Worm (Caenorhabditis elegans): ENCODE results near the gene F13C5.2.

The F13C5.2 gene

DNA sequence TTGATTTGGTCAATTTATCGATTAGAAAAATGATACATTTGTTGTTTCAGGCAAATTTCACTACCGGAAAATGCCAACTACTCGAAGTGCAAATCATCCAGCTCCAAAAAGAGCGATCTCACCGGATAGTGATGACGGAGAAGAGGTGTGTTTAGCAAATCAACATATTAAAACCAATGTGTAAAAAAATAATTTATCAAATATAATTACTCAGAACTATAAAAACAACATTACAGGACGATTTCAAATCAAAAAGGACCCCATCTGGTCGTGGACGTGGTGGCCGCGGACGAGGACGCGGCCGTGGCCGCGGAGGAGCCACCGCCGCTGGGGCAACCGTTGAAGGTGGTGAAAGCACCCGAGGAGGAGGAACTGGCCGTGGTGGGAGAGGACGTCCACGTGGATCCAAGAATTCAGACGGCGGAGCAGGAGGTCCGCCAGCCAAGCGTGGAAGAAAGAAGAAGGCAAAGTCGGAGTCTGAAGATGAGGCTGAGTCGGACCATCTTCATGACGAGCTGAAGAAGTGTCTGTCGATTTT is at the start of gene F13C5.2:
TSS of gene F13C5.2 (plus strand) at position 51 of the 538 bp plus-strand sequence.
- TF ChIP-seq ref-1 (GFP tag; conservative IDR thresholded peaks at IDR 0.05) (no peak), cog-1 (tag; optimal IDR thresholded peaks at IDR 0.05) (no peak), tab-1 (GFP tag; IDR thresholded peaks at IDR 0.05) (peak; percentile 63; the same call in 1 of the 2 replicates)

DNA sequence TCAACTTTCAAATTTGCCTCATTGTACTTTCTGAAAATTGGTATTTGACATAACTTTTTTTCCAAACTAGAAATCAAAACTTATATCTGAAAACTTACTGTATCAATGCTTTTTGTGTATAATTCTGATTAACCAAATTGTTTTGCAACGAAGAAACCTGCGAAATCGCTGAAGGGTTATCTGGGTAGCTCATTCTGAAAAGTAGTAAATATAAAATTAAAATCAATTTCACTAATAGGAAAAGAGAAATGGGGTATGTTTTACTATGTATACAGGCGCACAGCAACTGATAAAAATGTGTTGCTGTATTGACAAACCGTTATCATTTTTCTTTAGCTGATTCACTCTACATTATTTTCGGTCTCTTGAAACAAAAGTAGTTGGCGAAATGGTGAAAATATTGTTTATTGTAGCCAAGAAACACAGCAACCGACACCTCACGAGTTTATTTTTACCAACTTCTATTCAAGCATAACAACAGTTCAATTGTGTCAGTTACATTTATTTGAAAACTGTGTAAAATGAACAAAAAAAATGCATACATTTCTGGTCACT is 42.5 kb upstream of the F13C5.2 start, which contains the start of gene F57C12.2:
TSS of gene F57C12.2 (minus strand) at position 218 of the 555 bp plus-strand sequence.
- TF ChIP-seq T22C8.4 (GFP tag; IDR thresholded peaks at IDR 0.05) = no peak
- TF ChIP-seq med-1 (GFP tag; optimal IDR thresholded peaks at IDR 0.05; ENCODE audit: insufficient read depth) = no peak
- no peak for TF ChIP-seq ref-1 (GFP tag; conservative IDR thresholded peaks at IDR 0.05)
- no peak for TF ChIP-seq ztf-29 (GFP tag; IDR thresholded peaks at IDR 0.05)
- TF ChIP-seq tab-1 (GFP tag; IDR thresholded peaks at IDR 0.05) = no peak
- TF ChIP-seq cog-1 (tag; optimal IDR thresholded peaks at IDR 0.05) = no peak
- no peak for TF ChIP-seq ztf-23 (GFP tag; IDR thresholded peaks at IDR 0.05)
- TF ChIP-seq flt-1 (GFP tag; IDR thresholded peaks at IDR 0.05) = no peak

DNA sequence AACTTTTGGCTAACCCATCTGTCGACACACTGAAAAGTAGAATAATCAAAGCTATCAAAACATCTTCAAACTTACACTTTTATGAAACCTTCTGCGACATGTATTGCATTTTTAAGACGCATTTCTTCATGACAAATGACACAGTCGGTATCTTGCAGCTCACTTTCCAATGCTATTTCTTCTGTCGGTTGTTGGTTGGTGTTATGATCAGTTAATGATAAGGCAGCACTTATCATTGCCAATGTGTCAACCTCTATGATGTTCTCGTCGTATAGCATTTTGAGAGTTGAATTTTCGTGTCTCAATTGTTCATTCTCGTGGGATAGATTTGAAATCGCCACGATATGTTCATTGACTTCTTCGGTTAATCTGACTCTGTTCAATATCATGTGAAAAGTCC is 40.3 kb upstream of the F13C5.2 start:
- TF ChIP-seq ztf-29 (GFP tag; IDR thresholded peaks at IDR 0.05) (no peak), ref-1 (GFP tag; conservative IDR thresholded peaks at IDR 0.05) (no peak), cog-1 (tag; optimal IDR thresholded peaks at IDR 0.05) (no peak), med-1 (GFP tag; optimal IDR thresholded peaks at IDR 0.05; ENCODE audit: insufficient read depth) (no peak), ztf-23 (GFP tag; IDR thresholded peaks at IDR 0.05) (no peak), flt-1 (GFP tag; IDR thresholded peaks at IDR 0.05) (no peak)

DNA sequence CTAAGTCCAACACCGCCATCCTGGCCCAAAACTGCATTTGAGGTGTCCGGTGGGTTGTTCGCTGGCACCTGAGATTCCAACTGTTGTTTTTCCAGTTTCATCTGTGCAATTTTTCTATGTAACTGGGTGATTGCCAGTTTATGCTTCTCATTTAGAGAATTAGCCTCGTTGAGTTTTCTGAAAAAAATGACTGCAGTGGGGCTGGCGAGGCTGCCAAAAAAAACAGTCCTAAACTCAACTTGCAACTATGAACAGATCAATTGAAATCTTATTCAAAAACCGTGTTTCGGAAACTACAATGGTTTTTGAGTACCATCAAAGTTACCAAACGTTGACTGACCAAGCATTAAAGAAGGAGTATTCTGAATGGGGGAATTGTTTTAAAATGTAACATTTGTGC is 39.9 kb upstream of the F13C5.2 start, which contains the start of gene F57C12.6:
TSS of gene F57C12.6 (minus strand) at position 101 of the 400 bp plus-strand sequence.
- TF ChIP-seq T22C8.4 (GFP tag; IDR thresholded peaks at IDR 0.05) = no peak
- TF ChIP-seq cog-1 (tag; optimal IDR thresholded peaks at IDR 0.05) = no peak
- no peak for TF ChIP-seq flt-1 (GFP tag; IDR thresholded peaks at IDR 0.05)
- no peak for TF ChIP-seq ztf-23 (GFP tag; IDR thresholded peaks at IDR 0.05)
- TF ChIP-seq klf-2 (GFP tag; conservative IDR thresholded peaks at IDR 0.05) = no peak
- no peak for TF ChIP-seq ztf-29 (GFP tag; IDR thresholded peaks at IDR 0.05)
- no peak for TF ChIP-seq tab-1 (GFP tag; IDR thresholded peaks at IDR 0.05)
- TF ChIP-seq ref-1 (GFP tag; conservative IDR thresholded peaks at IDR 0.05) = no peak

DNA sequence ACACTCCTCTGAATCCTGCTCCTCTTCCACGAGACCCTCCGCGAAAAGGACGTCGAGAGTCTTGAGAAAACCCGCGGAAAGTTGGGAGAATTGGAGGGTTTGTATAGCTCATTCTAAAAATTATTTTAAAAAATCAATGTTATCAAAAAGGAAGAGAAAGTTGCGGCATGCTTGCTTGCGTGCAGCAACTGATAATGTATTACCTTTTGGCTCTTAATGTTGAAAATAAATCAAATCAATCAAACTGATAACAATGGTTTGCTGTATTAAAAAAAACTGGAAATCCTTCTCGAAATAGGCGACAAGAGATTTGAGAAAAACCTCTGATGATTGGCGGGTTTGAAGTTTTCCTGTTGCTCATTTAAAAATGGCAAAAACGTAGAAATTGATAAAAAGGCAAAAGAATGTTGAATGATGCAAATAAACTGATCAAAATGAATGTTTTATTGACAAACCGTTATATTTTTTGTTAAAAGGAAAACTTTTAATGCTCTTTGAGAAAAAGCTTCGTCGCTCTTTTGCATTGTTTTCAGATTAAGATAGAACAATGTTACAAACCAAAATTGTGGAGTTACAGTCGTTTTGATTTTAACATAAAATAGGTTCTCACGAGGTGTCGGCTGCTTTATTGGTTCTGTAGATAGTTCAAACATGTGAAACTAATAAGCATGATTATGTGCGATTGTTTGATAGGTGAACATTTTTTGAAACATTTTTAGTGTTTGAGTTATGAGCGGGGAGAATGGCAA is 38.5 kb upstream of the F13C5.2 start:
- TF ChIP-seq ref-1 (GFP tag; conservative IDR thresholded peaks at IDR 0.05) (no peak), T22C8.4 (GFP tag; IDR thresholded peaks at IDR 0.05) (no peak), ztf-29 (GFP tag; IDR thresholded peaks at IDR 0.05) (no peak), cog-1 (tag; optimal IDR thresholded peaks at IDR 0.05) (no peak), ztf-23 (GFP tag; IDR thresholded peaks at IDR 0.05) (no peak), med-1 (GFP tag; optimal IDR thresholded peaks at IDR 0.05; ENCODE audit: insufficient read depth) (no peak), klf-2 (GFP tag; conservative IDR thresholded peaks at IDR 0.05) (no peak), tab-1 (GFP tag; IDR thresholded peaks at IDR 0.05) (no peak), flt-1 (GFP tag; IDR thresholded peaks at IDR 0.05) (no peak)

DNA sequence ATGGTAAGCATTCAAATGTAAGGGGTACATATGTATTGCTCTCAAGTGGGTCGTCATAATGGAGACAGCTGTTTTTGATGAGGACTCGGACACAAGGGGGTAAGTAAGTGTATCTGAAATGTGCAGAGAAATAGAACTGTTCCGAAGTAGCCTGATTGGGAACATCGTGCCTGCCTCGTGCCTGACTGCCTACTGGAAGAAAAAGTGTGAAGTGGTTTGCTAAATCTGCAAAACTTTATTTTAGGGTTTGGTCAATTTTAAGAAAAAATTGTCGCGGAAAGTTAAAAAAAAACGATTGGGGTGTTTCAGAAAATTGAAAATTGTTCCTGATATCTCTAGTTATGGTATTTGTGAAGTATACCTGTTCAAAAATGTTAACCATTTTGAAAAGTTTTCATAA is 36.6 kb upstream of the F13C5.2 start, which contains the start of gene hlh-19:
TSS of gene hlh-19 (minus strand) at position 101 of the 400 bp plus-strand sequence.
- TF ChIP-seq klf-2 (GFP tag; conservative IDR thresholded peaks at IDR 0.05) = no peak
- TF ChIP-seq ztf-29 (GFP tag; IDR thresholded peaks at IDR 0.05) = no peak
- TF ChIP-seq med-1 (GFP tag; optimal IDR thresholded peaks at IDR 0.05; ENCODE audit: insufficient read depth) = no peak
- no peak for TF ChIP-seq tab-1 (GFP tag; IDR thresholded peaks at IDR 0.05)
- no peak for TF ChIP-seq flt-1 (GFP tag; IDR thresholded peaks at IDR 0.05)
- no peak for TF ChIP-seq ref-1 (GFP tag; conservative IDR thresholded peaks at IDR 0.05)
- no peak for TF ChIP-seq cog-1 (tag; optimal IDR thresholded peaks at IDR 0.05)
- TF ChIP-seq ztf-23 (GFP tag; IDR thresholded peaks at IDR 0.05) = no peak
- TF ChIP-seq T22C8.4 (GFP tag; IDR thresholded peaks at IDR 0.05) = no peak

DNA sequence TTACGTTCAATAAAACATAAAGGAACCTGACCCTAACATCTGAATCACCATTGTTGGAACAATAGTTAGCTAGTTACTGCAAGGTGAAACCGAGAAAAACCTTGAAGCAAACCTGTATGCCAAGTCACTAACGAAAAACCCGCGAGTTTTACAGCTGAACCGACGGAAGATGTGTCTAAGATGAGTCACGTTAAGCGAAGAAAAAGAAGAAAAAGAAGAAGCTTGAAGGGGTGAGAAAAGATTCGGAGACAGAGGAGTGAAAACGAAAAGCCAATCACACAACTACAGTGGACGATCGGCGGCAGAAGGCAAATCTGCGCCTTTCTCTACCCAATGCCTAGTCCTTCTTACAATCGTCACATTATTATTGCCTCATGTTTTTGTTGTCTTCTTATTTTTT is 35.9 kb upstream of the F13C5.2 start, which contains the start of gene nas-38:
TSS of gene nas-38 (plus strand) at position 301 of the 400 bp plus-strand sequence.
- TF ChIP-seq T22C8.4 (GFP tag; IDR thresholded peaks at IDR 0.05) (no peak), ref-1 (GFP tag; conservative IDR thresholded peaks at IDR 0.05) (no peak), flt-1 (GFP tag; IDR thresholded peaks at IDR 0.05) (no peak), tab-1 (GFP tag; IDR thresholded peaks at IDR 0.05) (no peak), cog-1 (tag; optimal IDR thresholded peaks at IDR 0.05) (no peak), ztf-29 (GFP tag; IDR thresholded peaks at IDR 0.05) (no peak), ztf-23 (GFP tag; IDR thresholded peaks at IDR 0.05) (no peak)

DNA sequence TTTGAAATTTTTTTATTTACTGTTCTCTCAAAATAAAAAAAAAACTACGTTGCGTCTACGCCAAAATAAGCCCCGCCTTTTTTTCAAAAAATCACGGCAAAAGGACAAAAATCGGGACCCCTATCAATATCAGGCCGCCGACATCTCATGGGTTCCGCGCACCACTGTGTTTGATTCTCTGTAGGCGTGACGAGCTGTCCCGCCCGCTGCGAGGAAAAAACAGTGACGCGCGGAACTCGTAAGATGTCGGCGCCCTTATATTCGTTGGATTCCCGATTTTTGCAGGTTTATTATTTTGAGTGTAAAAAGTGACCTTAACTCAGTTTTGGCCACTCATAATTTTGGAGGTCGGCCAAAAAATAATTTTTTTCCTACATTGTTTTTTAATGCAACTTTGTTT is 22.4 kb upstream of the F13C5.2 start:
- TF ChIP-seq ref-1 (GFP tag; conservative IDR thresholded peaks at IDR 0.05) (no peak), klf-2 (GFP tag; conservative IDR thresholded peaks at IDR 0.05) (no peak), tab-1 (GFP tag; IDR thresholded peaks at IDR 0.05) (no peak), flt-1 (GFP tag; IDR thresholded peaks at IDR 0.05) (no peak), cog-1 (tag; optimal IDR thresholded peaks at IDR 0.05) (no peak), med-1 (GFP tag; optimal IDR thresholded peaks at IDR 0.05; ENCODE audit: insufficient read depth) (no peak), T22C8.4 (GFP tag; IDR thresholded peaks at IDR 0.05) (no peak), ztf-29 (GFP tag; IDR thresholded peaks at IDR 0.05) (no peak), ztf-23 (GFP tag; IDR thresholded peaks at IDR 0.05) (no peak)

DNA sequence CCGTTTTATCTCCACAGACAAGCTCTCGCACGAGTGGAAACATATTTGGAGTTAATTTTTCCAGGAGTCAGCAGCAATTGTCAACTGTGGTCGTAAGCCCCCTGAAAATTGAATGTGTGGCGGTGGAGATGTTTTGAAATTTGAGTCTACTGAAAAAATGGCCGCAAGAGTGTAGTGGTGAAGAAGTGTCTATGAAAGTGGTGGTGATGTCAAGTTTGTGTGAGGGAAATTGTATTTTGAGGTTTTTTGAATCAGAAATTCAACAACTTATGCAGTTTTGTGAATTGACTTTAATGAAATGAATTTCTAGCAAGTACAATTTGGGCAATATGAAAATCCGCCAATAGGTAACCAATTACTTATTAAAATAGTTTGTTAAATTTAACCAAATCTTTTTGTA is 21.2 kb upstream of the F13C5.2 start, which contains the start of gene mrp-2:
TSS of gene mrp-2 (minus strand) at position 101 of the 400 bp plus-strand sequence.
- no peak for TF ChIP-seq tab-1 (GFP tag; IDR thresholded peaks at IDR 0.05)
- TF ChIP-seq ztf-23 (GFP tag; IDR thresholded peaks at IDR 0.05) = no peak
- no peak for TF ChIP-seq T22C8.4 (GFP tag; IDR thresholded peaks at IDR 0.05)
- TF ChIP-seq klf-2 (GFP tag; conservative IDR thresholded peaks at IDR 0.05) = no peak
- no peak for TF ChIP-seq cog-1 (tag; optimal IDR thresholded peaks at IDR 0.05)
- TF ChIP-seq ztf-29 (GFP tag; IDR thresholded peaks at IDR 0.05) = no peak
- TF ChIP-seq med-1 (GFP tag; optimal IDR thresholded peaks at IDR 0.05; ENCODE audit: insufficient read depth) = no peak
- no peak for TF ChIP-seq flt-1 (GFP tag; IDR thresholded peaks at IDR 0.05)
- TF ChIP-seq ref-1 (GFP tag; conservative IDR thresholded peaks at IDR 0.05) = no peak
